Worm (Caenorhabditis elegans) whole organism, L3 larva: ENCODE results near the gene B0244.15.

ENCODE experiments used
- ama-1 ChIP-seq: fragments of 150-350 bp; optimal IDR thresholded peaks from 2 replicates; lab custom pipeline; 2018
- lin-15B ChIP-seq: fragments of 150-350 bp; optimal IDR thresholded peaks from 2 replicates; lab custom pipeline; 2014; ENCODE audit warnings: missing biosample characterization, missing genetic modification characterization
- nhr-11 ChIP-seq: fragments of 150-350 bp; optimal IDR thresholded peaks from 2 replicates; lab custom pipeline; 2014; ENCODE audit warnings: missing biosample characterization, missing genetic modification characterization
- nhr-28 ChIP-seq: fragments of 150-350 bp; optimal IDR thresholded peaks from 2 replicates; lab custom pipeline; 2014; ENCODE audit warnings: missing biosample characterization, missing genetic modification characterization
- nhr-76 ChIP-seq: fragments of 150-350 bp; sonication (generic microtip); optimal IDR thresholded peaks from 5 replicates; lab custom pipeline; 2014; ENCODE audit warnings: missing biosample characterization, missing genetic modification characterization
- skn-1 ChIP-seq: fragments of 150-350 bp; optimal IDR thresholded peaks from 2 replicates; lab custom pipeline; 2014; ENCODE audit warnings: missing biosample characterization, missing genetic modification characterization
- unc-39 ChIP-seq: sonication (generic microtip); optimal IDR thresholded peaks from 4 replicates; lab custom pipeline; 2017; ENCODE audit warnings: missing biosample characterization, missing genetic modification characterization
- zag-1 ChIP-seq: fragments of 150-350 bp; optimal IDR thresholded peaks from 2 replicates; lab custom pipeline; 2014; ENCODE audit warnings: missing biosample characterization, missing genetic modification characterization
- ztf-11 ChIP-seq: fragments of 150-350 bp; optimal IDR thresholded peaks from 2 replicates; lab custom pipeline; 2014; ENCODE audit warnings: missing biosample characterization, missing genetic modification characterization

ce11 chrIII:5744579-5744978 is 1.4 kb downstream of the B0244.15 start, which contains the start of gene B0244.5:
- no peak for TF ChIP-seq ama-1 (lab: Kevin White, UChicago)
- TF ChIP-seq unc-39 (tag; lab: Kevin White, UChicago): no peak
- no peak for TF ChIP-seq skn-1 (tag; lab: Kevin White, UChicago)
- TF ChIP-seq lin-15B: no peak
- no peak for TF ChIP-seq ztf-11 (tag; lab: Kevin White, UChicago)
- no peak for TF ChIP-seq zag-1 (tag; lab: Kevin White, UChicago)
- no peak for TF ChIP-seq nhr-11 (tag; lab: Kevin White, UChicago)
- TF ChIP-seq nhr-76 (tag; lab: Kevin White, UChicago): no peak
- TF ChIP-seq nhr-28 (tag; lab: Kevin White, UChicago): no peak
